Fruit fly (Drosophila melanogaster): ENCODE results near the gene CG14370.

CG14370 gene

dm6 chr3R:13587697-13588096 is at the start of gene CG14370:
Gene CG14370, plus strand, starts transcription at chr3R:13587997.
- TF ChIP-seq Mio (GFP tag; optimal IDR thresholded peaks at IDR 0.05) = no peak
- no peak for TF ChIP-seq dl (GFP tag; optimal IDR thresholded peaks at IDR 0.05; ENCODE audit: insufficient read depth in 1 of 2, partially characterized antibody in 2 of 2)
- TF ChIP-seq sage (GFP tag; optimal IDR thresholded peaks at IDR 0.05) = no peak
- TF ChIP-seq CrebA (GFP tag; optimal IDR thresholded peaks at IDR 0.05; ENCODE audit: borderline replicate concordance) = no peak
- no peak for TF ChIP-seq jim (GFP tag; optimal IDR thresholded peaks at IDR 0.05)
- TF ChIP-seq CG9705 (GFP tag; optimal IDR thresholded peaks at IDR 0.05) = no peak
- no peak for TF ChIP-seq Abd-B (GFP tag; optimal IDR thresholded peaks at IDR 0.05)
- no peak for TF ChIP-seq br (GFP tag; optimal IDR thresholded peaks at IDR 0.05)
- TF ChIP-seq h (GFP tag; optimal IDR thresholded peaks at IDR 0.05) = no peak

- TF ChIP-seq psq (GFP tag; optimal IDR thresholded peaks at IDR 0.05) (no peak), Hnf4 (GFP tag; optimal IDR thresholded peaks at IDR 0.05) (no peak), dl (GFP tag; optimal IDR thresholded peaks at IDR 0.05; ENCODE audit: insufficient read depth in 1 of 2, partially characterized antibody in 2 of 2) (no peak), jim (GFP tag; optimal IDR thresholded peaks at IDR 0.05) (no peak), rgr (GFP tag; optimal IDR thresholded peaks at IDR 0.05) (no peak), Vsx2 (GFP tag; optimal IDR thresholded peaks at IDR 0.05; ENCODE audit: partially characterized antibody) (no peak), fru (GFP tag; optimal IDR thresholded peaks at IDR 0.05) (no peak), foxo (GFP tag; optimal IDR thresholded peaks at IDR 0.05) (no peak), Dif (GFP tag; optimal IDR thresholded peaks at IDR 0.05; ENCODE audit: partially characterized antibody) (no peak), br (GFP tag; optimal IDR thresholded peaks at IDR 0.05) (no peak), dsf (GFP tag; optimal IDR thresholded peaks at IDR 0.05; ENCODE audit: borderline replicate concordance) (no peak), tai (GFP tag; optimal IDR thresholded peaks at IDR 0.05) (no peak), CrebA (GFP tag; optimal IDR thresholded peaks at IDR 0.05; ENCODE audit: borderline replicate concordance) (no peak), Rel (GFP tag; optimal IDR thresholded peaks at IDR 0.05) (no peak), Rel (tag; optimal IDR thresholded peaks at IDR 0.05) (no peak)
Measured at dm6 chr3R:13538723-13539269, 49.0 kb upstream of the CG14370 start.

dm6 chr3R:13545300-13545699 is 42.5 kb upstream of the CG14370 start, which contains the start of gene CG31337:
Gene CG31337, minus strand, starts transcription at chr3R:13545400.
- TF ChIP-seq Hr78 (GFP tag; optimal IDR thresholded peaks at IDR 0.05) (no peak), usp (GFP tag; optimal IDR thresholded peaks at IDR 0.05) (no peak), fru (GFP tag; optimal IDR thresholded peaks at IDR 0.05) (no peak), CG32264 (GFP tag; optimal IDR thresholded peaks at IDR 0.05) (no peak), Dif (GFP tag; optimal IDR thresholded peaks at IDR 0.05; ENCODE audit: partially characterized antibody) (no peak), dl (GFP tag; optimal IDR thresholded peaks at IDR 0.05; ENCODE audit: insufficient read depth in 1 of 2, partially characterized antibody in 2 of 2) (no peak)

- TF ChIP-seq woc (GFP tag; optimal IDR thresholded peaks at IDR 0.05) = no peak
- TF ChIP-seq Rel (GFP tag; optimal IDR thresholded peaks at IDR 0.05) = no peak
- no peak for TF ChIP-seq Rel (tag; optimal IDR thresholded peaks at IDR 0.05)
- no peak for TF ChIP-seq Dif (GFP tag; optimal IDR thresholded peaks at IDR 0.05; ENCODE audit: partially characterized antibody)
- no peak for TF ChIP-seq dsf (GFP tag; optimal IDR thresholded peaks at IDR 0.05; ENCODE audit: borderline replicate concordance)
- no peak for TF ChIP-seq ey (GFP tag; optimal IDR thresholded peaks at IDR 0.05)
- TF ChIP-seq psq (GFP tag; optimal IDR thresholded peaks at IDR 0.05) = no peak
- no peak for TF ChIP-seq lola (GFP tag; optimal IDR thresholded peaks at IDR 0.05)
- TF ChIP-seq Jra (GFP tag; optimal IDR thresholded peaks at IDR 0.05) = no peak
Measured at dm6 chr3R:13547729-13548440, 39.9 kb upstream of the CG14370 start.

- TF ChIP-seq dl (GFP tag; optimal IDR thresholded peaks at IDR 0.05; ENCODE audit: insufficient read depth in 1 of 2, partially characterized antibody in 2 of 2) = no peak
- TF ChIP-seq sage (GFP tag; optimal IDR thresholded peaks at IDR 0.05) = no peak
- no peak for TF ChIP-seq jim (GFP tag; optimal IDR thresholded peaks at IDR 0.05)
- TF ChIP-seq CrebA (GFP tag; optimal IDR thresholded peaks at IDR 0.05; ENCODE audit: borderline replicate concordance) = no peak
- no peak for TF ChIP-seq brk (GFP tag; optimal IDR thresholded peaks at IDR 0.05)
- no peak for TF ChIP-seq OdsH (GFP tag; optimal IDR thresholded peaks at IDR 0.05)
- no peak for TF ChIP-seq tai (GFP tag; optimal IDR thresholded peaks at IDR 0.05)
Measured at dm6 chr3R:13548441-13548818, 39.4 kb upstream of the CG14370 start.

Measured in whole organism, wandering third instar larva.